Fruit fly (Drosophila melanogaster): Measurements from ENCODE around the gene kek3.

DNA sequence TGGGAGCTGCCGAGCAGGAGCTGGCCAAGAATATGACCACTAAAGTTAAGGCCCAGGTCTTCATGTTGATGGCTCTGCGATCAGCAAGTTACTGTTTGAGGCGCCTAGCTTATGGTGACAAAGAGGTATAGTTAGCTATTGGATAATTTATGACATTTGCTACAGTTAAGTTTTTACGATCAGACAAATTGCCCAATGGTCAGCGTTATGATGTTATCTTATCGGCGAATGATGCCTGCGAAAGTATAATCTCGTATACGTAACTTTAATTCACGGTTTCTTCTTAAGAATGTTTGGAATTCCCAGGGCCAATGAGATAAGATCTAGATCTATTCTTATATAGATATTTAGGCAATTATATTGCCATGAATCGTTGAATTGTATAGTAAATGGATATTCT lies 62.2 kb downstream of the kek3 start, which contains the start of gene CG15254:
- TF ChIP-seq CG6163 (GFP tag; IDR thresholded peaks at IDR 0.05) (no peak), cyc (GFP tag; optimal IDR thresholded peaks at IDR 0.05) (no peak), CG31627 (GFP tag; optimal IDR thresholded peaks at IDR 0.05) (no peak), CG8119 (GFP tag; IDR thresholded peaks at IDR 0.05) (no peak), Sox102F (GFP tag; optimal IDR thresholded peaks at IDR 0.05) (no peak), CG11902 (GFP tag; optimal IDR thresholded peaks at IDR 0.05) (no peak)
